Fruit fly (Drosophila melanogaster) whole organism, adult: ENCODE results near the gene wac.

Experiments used
- CG11617 ChIP-seq: fragments of 200-800 bp; sonication (Bioruptor generic); optimal IDR thresholded peaks from 2 replicates; lab custom pipeline; 2017; ENCODE audit warnings: mild to moderate bottlenecking, missing biosample characterization, missing genetic modification reagents, missing genetic modification characterization
- CG12768 ChIP-seq: fragments of 200-800 bp; sonication (Bioruptor generic); optimal IDR thresholded peaks from 2 replicates; lab custom pipeline; 2017; ENCODE audit warnings: missing biosample characterization, missing genetic modification characterization, mild to moderate bottlenecking, moderate library complexity, missing genetic modification reagents
- CG1620 ChIP-seq: fragments of 200-800 bp; sonication (Bioruptor generic); optimal IDR thresholded peaks from 2 replicates; lab custom pipeline; 2016; ENCODE audit warnings: missing biosample characterization, missing genetic modification characterization
- CG33017 ChIP-seq: fragments of 200-800 bp; sonication (Bioruptor generic); optimal IDR thresholded peaks from 2 replicates; lab custom pipeline; 2018; ENCODE audit warnings: missing biosample characterization, mild to moderate bottlenecking, missing genetic modification characterization, moderate library complexity
- CG5204 ChIP-seq: fragments of 200-800 bp; sonication (Bioruptor generic); optimal IDR thresholded peaks from 2 replicates; lab custom pipeline; 2016; ENCODE audit warnings: missing biosample characterization, missing genetic modification characterization
- CG7045 ChIP-seq: fragments of 200-800 bp; sonication (Bioruptor generic); optimal IDR thresholded peaks from 2 replicates; lab custom pipeline; 2017; ENCODE audit warnings: missing biosample characterization, mild to moderate bottlenecking, missing genetic modification characterization
- CG7101 ChIP-seq: fragments of 200-800 bp; sonication (Bioruptor generic); optimal IDR thresholded peaks from 2 replicates; lab custom pipeline; 2018; ENCODE audit warnings: missing biosample characterization, mild to moderate bottlenecking, missing genetic modification characterization, moderate library complexity
- Hr96 ChIP-seq: fragments of 200-800 bp; sonication (Bioruptor generic); optimal IDR thresholded peaks from 2 replicates; lab custom pipeline; 2016; ENCODE audit warnings: missing biosample characterization, missing genetic modification characterization
- Mnt ChIP-seq: fragments of 200-800 bp; sonication (Bioruptor generic); optimal IDR thresholded peaks from 2 replicates; lab custom pipeline; 2016; ENCODE audit warnings: missing biosample characterization, mild to moderate bottlenecking, missing genetic modification characterization
- pad ChIP-seq: fragments of 200-800 bp; sonication (Bioruptor generic); optimal IDR thresholded peaks from 3 replicates; lab custom pipeline; 2017; ENCODE audit warnings: missing biosample characterization, missing genetic modification characterization, mild to moderate bottlenecking, moderate library complexity, missing genetic modification reagents
- toe ChIP-seq: fragments of 200-800 bp; sonication (Bioruptor generic); optimal IDR thresholded peaks from 2 replicates; lab custom pipeline; 2016; ENCODE audit warnings: missing biosample characterization, missing genetic modification characterization

dm6 chr3L:216325-216724 is 41.7 kb upstream of the wac start, which contains the start of gene Kaz1-ORFB:
- TF ChIP-seq CG33017 = no peak
- no peak for TF ChIP-seq toe (GFP tag; lab: Kevin White, UChicago)
- TF ChIP-seq Mnt (GFP tag; lab: Kevin White, UChicago) = no peak
- no peak for TF ChIP-seq CG1620 (GFP tag; lab: Kevin White, UChicago)
- TF ChIP-seq Hr96 (GFP tag; lab: Kevin White, UChicago) = no peak
- TF ChIP-seq CG5204 = no peak
- TF ChIP-seq CG12768 = no peak
- no peak for TF ChIP-seq CG7101 (tag; lab: Kevin White, UChicago)
- no peak for TF ChIP-seq CG11617 (GFP tag; lab: Kevin White, UChicago)
- TF ChIP-seq CG7045 (GFP tag; lab: Kevin White, UChicago) = no peak
- no peak for TF ChIP-seq pad (GFP tag; lab: Kevin White, UChicago)
